Fruit fly (Drosophila melanogaster): ENCODE data around the gene CG11076.
A peak's percentile ranks its signal among the peaks of the same experiment; 100 is the strongest.

The CG11076 gene

dm6 chr4:1026806-1027431 is 4.6 kb downstream of the CG11076 start, which contains the start of gene PlexA:
TSS of gene PlexA (minus strand) at chr4:1027101.
- TF ChIP-seq CG33017 (tag; optimal IDR thresholded peaks at IDR 0.05) (peak; percentile 67), CG5204 (GFP tag; optimal IDR thresholded peaks at IDR 0.05) (peak; percentile 73), CG14711 (tag; optimal IDR thresholded peaks at IDR 0.05) (peak; percentile 74), ovo (GFP tag; optimal IDR thresholded peaks at IDR 0.05) (peak; percentile 55), Hr96 (GFP tag; optimal IDR thresholded peaks at IDR 0.05) (no peak), cnc (optimal IDR thresholded peaks at IDR 0.05) (no peak), kay (GFP tag; ENCODE audit: borderline replicate concordance) (peak; percentile 23), toe (GFP tag; optimal IDR thresholded peaks at IDR 0.05) (no peak), tj (GFP tag; optimal IDR thresholded peaks at IDR 0.05) (peak; percentile 1), CG1620 (GFP tag; optimal IDR thresholded peaks at IDR 0.05) (peak; percentile 48), cic (GFP tag; optimal IDR thresholded peaks at IDR 0.05) (peak; percentile 2), Mnt (GFP tag; optimal IDR thresholded peaks at IDR 0.05) (peak; percentile 24), pad (GFP tag; optimal IDR thresholded peaks at IDR 0.05) (peak; percentile 61), CG11617 (GFP tag; optimal IDR thresholded peaks at IDR 0.05) (peak; percentile 47), Crg-1 (GFP tag; optimal IDR thresholded peaks at IDR 0.05) (peak; percentile 28), CG7045 (GFP tag; optimal IDR thresholded peaks at IDR 0.05) (peak; percentile 65), Clk (GFP tag; optimal IDR thresholded peaks at IDR 0.05) (peak; percentile 77), bab1 (GFP tag; optimal IDR thresholded peaks at IDR 0.05) (peak; percentile 40), CG12768 (GFP tag; optimal IDR thresholded peaks at IDR 0.05) (peak; percentile 80), CG7101 (tag; optimal IDR thresholded peaks at IDR 0.05) (peak; percentile 84)

- TF ChIP-seq cic (GFP tag; optimal IDR thresholded peaks at IDR 0.05) (no peak), kay (GFP tag; ENCODE audit: borderline replicate concordance) (peak; percentile 97)
These were observed 5.3 kb downstream of the CG11076 start for dm6 chr4:1026117-1026743.

DNA sequence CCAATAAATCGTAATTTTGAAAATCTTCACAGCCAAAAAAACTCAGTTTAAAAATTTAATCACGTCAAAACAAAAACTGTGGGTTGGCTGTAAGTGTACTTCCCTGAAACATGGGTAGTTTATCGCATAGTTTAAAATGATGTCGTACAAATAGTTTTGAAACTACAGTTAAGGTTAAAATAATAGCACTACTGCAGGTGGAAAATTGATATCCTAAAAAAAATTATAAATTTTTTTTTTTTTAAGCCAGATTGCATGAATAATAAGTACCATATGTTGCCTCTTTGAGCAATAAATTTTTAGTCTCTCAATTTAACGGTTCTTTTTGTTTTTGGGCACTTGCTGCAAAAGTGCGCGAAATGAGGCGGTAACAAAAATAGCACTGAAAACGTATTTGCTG is 6.5 kb downstream of the CG11076 start:
- TF ChIP-seq Hr96 (GFP tag; optimal IDR thresholded peaks at IDR 0.05) = no peak
- no peak for TF ChIP-seq cic (GFP tag; optimal IDR thresholded peaks at IDR 0.05)
- peak; percentile 88 for TF ChIP-seq kay (GFP tag; ENCODE audit: borderline replicate concordance)
- no peak for TF ChIP-seq CG14711 (tag; optimal IDR thresholded peaks at IDR 0.05)
- no peak for TF ChIP-seq CG11617 (GFP tag; optimal IDR thresholded peaks at IDR 0.05)
- TF ChIP-seq pad (GFP tag; optimal IDR thresholded peaks at IDR 0.05) = no peak

DNA sequence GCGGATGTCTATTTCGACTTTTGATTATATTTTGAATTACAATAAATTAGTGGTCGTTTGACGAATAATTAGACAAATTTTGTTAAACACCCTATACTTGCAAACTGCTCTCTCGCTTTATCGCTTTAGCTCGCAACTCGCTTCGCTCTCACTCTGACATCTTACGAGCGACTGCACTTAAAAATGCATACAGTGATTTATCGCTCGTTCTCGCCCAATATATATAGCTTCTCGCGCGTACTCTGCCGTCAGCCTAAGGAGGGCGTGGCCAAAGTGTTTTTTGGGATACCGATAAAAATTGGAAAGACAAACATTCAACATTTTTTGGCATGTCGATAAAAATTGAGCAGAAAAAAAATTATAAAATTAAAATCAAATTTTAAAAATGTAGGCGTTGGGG is 23.1 kb downstream of the CG11076 start:
- TF ChIP-seq ovo (GFP tag; optimal IDR thresholded peaks at IDR 0.05) (no peak), CG5204 (GFP tag; optimal IDR thresholded peaks at IDR 0.05) (no peak), Hr96 (GFP tag; optimal IDR thresholded peaks at IDR 0.05) (no peak), CG14711 (tag; optimal IDR thresholded peaks at IDR 0.05) (no peak), CG1620 (GFP tag; optimal IDR thresholded peaks at IDR 0.05) (no peak), Clk (GFP tag; optimal IDR thresholded peaks at IDR 0.05) (no peak), CG33017 (tag; optimal IDR thresholded peaks at IDR 0.05) (no peak)

DNA sequence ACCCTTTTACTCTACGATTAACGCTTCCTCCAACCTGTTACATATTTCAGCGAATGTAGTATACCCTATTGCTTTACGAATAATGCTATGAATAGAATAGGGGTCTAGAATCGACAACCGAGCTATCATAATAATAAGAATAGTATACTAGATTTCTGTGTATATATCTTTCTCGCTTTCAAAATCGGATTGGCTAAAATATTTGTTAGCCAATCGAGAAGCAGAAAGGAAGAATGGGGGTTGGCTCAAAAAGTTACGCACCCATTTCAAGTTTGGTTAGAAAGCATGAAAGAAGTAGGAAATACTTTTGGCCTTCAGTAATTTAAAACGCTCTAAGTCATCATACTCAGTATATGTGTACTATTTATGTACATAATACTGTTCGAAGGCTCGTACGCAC is 35.6 kb downstream of the CG11076 start:
- TF ChIP-seq toe (GFP tag; optimal IDR thresholded peaks at IDR 0.05) (no peak), bab1 (GFP tag; optimal IDR thresholded peaks at IDR 0.05) (no peak), cic (GFP tag; optimal IDR thresholded peaks at IDR 0.05) (no peak), CG1620 (GFP tag; optimal IDR thresholded peaks at IDR 0.05) (no peak), CG7045 (GFP tag; optimal IDR thresholded peaks at IDR 0.05) (no peak)

DNA sequence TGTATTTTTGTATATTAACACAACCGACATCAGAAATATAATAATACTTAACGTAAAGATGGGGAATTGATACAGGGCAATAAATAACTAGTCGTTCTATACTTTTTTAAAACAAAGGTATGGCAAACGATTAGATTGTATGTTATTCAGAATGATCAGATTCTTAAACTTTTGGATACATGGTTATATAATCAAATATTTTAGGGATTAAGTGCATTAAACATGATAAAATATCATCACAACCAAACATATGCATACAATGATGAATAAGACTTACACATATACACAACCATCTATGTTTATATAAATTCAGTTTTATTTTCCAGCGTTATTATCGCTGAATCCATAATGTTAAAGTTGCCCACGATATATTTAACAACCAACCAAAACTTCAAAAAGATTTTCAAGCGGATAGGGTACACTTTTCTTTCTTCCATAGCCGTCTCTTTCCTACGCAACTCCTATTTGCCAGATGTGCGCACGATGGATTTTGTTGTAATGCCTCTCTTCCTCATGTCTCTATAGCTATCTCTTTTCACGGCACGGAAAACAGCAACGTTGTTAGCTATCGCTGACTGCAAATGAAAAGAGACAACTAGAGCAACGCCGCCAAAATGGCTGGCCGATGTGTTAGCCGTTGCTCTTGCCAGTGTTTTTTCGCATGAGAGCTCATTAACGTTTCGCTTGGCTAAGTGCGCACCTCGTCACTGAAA is 42.3 kb downstream of the CG11076 start, which contains the start of gene toy:
toy (plus strand) TSS at position 668 of the 713 bp plus-strand sequence.
- TF ChIP-seq toe (GFP tag; optimal IDR thresholded peaks at IDR 0.05) = no peak

DNA sequence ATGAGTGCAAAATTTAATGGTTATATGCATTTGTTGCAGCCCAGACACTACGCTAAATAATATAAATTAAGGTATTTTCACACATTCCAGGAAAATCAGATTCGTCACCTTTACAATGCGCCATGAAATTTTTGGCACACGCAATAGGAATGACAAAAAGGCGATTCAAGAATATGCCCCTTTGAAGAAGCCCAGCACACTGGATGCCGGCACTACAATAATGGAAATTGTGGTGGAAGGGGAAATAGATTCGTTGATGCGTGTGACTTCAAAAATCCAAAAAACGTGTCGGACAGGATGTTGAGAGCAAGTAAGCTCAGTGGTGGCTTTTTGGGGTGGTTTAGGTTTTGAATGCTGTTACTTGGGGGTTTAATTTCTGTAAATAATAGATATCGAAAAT is 43.2 kb downstream of the CG11076 start:
- TF ChIP-seq CG11617 (GFP tag; optimal IDR thresholded peaks at IDR 0.05) (no peak), Mnt (GFP tag; optimal IDR thresholded peaks at IDR 0.05) (no peak), tj (GFP tag; optimal IDR thresholded peaks at IDR 0.05) (no peak), Hr96 (GFP tag; optimal IDR thresholded peaks at IDR 0.05) (no peak), cnc (optimal IDR thresholded peaks at IDR 0.05) (no peak), toe (GFP tag; optimal IDR thresholded peaks at IDR 0.05) (no peak), Crg-1 (GFP tag; optimal IDR thresholded peaks at IDR 0.05) (no peak)
